Worm (Caenorhabditis elegans): ENCODE results near the gene C16E9.1.

DNA sequence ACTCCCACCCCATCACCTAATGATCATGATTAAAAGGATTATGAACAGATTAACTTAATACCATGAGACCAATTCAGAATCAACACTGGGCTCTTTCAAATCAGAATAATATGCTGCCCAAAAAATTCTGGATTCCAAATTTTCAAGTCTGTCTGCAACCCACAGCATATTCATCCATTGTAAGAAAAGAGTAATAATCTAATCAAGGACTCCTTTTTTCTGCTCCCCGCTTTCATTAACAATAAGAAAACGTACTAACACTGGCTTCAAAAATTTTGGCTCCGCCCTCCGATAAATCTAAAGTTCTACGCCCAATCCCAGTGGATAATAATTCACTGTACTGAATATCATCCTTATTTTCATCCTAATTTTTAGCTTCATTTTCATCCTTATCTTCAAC is 48.2 kb downstream of the C16E9.1 start:
- TF ChIP-seq somi-1 (GFP tag; optimal IDR thresholded peaks at IDR 0.05) (no peak), attf-3 (GFP tag; conservative IDR thresholded peaks at IDR 0.05) (no peak), zim-3 (tag; optimal IDR thresholded peaks at IDR 0.05) (no peak), Y95B8A.8 (GFP tag; IDR thresholded peaks at IDR 0.05) (no peak), akir-1 (GFP tag; optimal IDR thresholded peaks at IDR 0.05) (no peak), unc-62 (GFP tag; optimal IDR thresholded peaks at IDR 0.05) (no peak), nfya-1 (tag; optimal IDR thresholded peaks at IDR 0.05; ENCODE audit: borderline replicate concordance, insufficient read depth) (no peak), D2030.7 (GFP tag; IDR thresholded peaks at IDR 0.05) (no peak)

Data from whole organism, young adult.